Worm (Caenorhabditis elegans) whole organism, late embryonic: Measurements from ENCODE around the gene F55G7.3.

Experiments used
- C38D4.7 ChIP-seq: fragments of 200-800 bp; sonication (Bioruptor generic); optimal IDR thresholded peaks from 2 replicates; lab custom pipeline; 2018; ENCODE audit warnings: mild to moderate bottlenecking, missing genetic modification characterization, moderate library complexity, missing compliant biosample characterization
- K09A11.1 ChIP-seq: sonication (generic microtip); optimal IDR thresholded peaks from 2 replicates; lab custom pipeline; 2017; ENCODE audit warnings: antibody characterized with exemption, mild to moderate bottlenecking, missing genetic modification characterization, missing compliant biosample characterization; ENCODE audit not compliant: insufficient read depth
- T23F11.4 ChIP-seq: fragments of 200-800 bp; sonication (Bioruptor generic); optimal IDR thresholded peaks from 2 replicates; lab custom pipeline; 2018; ENCODE audit warnings: mild to moderate bottlenecking, missing genetic modification characterization, missing compliant biosample characterization
- Y22D7AL.16 ChIP-seq: sonication (generic microtip); optimal IDR thresholded peaks from 2 replicates; lab custom pipeline; 2016; ENCODE audit warnings: missing genetic modification characterization, missing compliant biosample characterization
- ahr-1 ChIP-seq: sonication (generic microtip); optimal IDR thresholded peaks from 2 replicates; lab custom pipeline; 2016; ENCODE audit warnings: missing genetic modification characterization, missing compliant biosample characterization
- ceh-14 ChIP-seq: sonication (generic microtip); optimal IDR thresholded peaks from 2 replicates; lab custom pipeline; 2016; ENCODE audit warnings: missing genotype, missing genetic modification characterization, missing compliant biosample characterization
- ceh-18 ChIP-seq: sonication (generic microtip); optimal IDR thresholded peaks from 2 replicates; lab custom pipeline; 2016; ENCODE audit warnings: missing genetic modification characterization, missing compliant biosample characterization
- ceh-19 ChIP-seq: fragments of 200-800 bp; sonication (Bioruptor generic); optimal IDR thresholded peaks from 2 replicates; lab custom pipeline; 2018; ENCODE audit warnings: mild to moderate bottlenecking, missing genetic modification characterization, missing compliant biosample characterization
- ceh-24 ChIP-seq: sonication (generic microtip); optimal IDR thresholded peaks from 2 replicates; lab custom pipeline; 2016; ENCODE audit warnings: mild to moderate bottlenecking, missing genetic modification characterization, missing compliant biosample characterization
- ceh-45 ChIP-seq: fragments of 200-800 bp; sonication (Bioruptor generic); IDR thresholded peaks from 2 replicates; pipeline ENCODE4 v1.3.6; 2022; ENCODE audit warnings: missing genetic modification reagents, missing genetic modification characterization, missing compliant biosample characterization
- ceh-48 ChIP-seq: sonication (generic microtip); optimal IDR thresholded peaks from 2 replicates; lab custom pipeline; 2016; ENCODE audit warnings: missing genetic modification characterization, inconsistent platforms, missing compliant biosample characterization
- ceh-6 ChIP-seq: fragments of 200-800 bp; sonication (Bioruptor generic); optimal IDR thresholded peaks from 2 replicates; lab custom pipeline; 2018; ENCODE audit warnings: mild to moderate bottlenecking, missing genetic modification characterization, missing compliant biosample characterization
- ceh-9 ChIP-seq: sonication (generic microtip); optimal IDR thresholded peaks from 2 replicates; lab custom pipeline; 2016; ENCODE audit warnings: mild to moderate bottlenecking, missing genetic modification characterization, inconsistent platforms, missing compliant biosample characterization
- che-1 ChIP-seq: sonication (generic microtip); optimal IDR thresholded peaks from 2 replicates; lab custom pipeline; 2016; ENCODE audit warnings: mild to moderate bottlenecking, missing genetic modification characterization, missing compliant biosample characterization
- dmd-4 ChIP-seq: sonication (generic microtip); optimal IDR thresholded peaks from 2 replicates; lab custom pipeline; 2016; ENCODE audit warnings: borderline replicate concordance, missing genetic modification characterization, missing compliant biosample characterization
- dve-1 ChIP-seq: sonication (generic microtip); optimal IDR thresholded peaks from 2 replicates; lab custom pipeline; 2017; ENCODE audit warnings: antibody characterized with exemption, mild to moderate bottlenecking, missing genetic modification characterization, missing compliant biosample characterization
- elt-4 ChIP-seq: sonication (generic microtip); optimal IDR thresholded peaks from 2 replicates; lab custom pipeline; 2016; ENCODE audit warnings: missing genetic modification characterization, missing compliant biosample characterization
- ets-4 ChIP-seq: sonication (generic microtip); optimal IDR thresholded peaks from 2 replicates; lab custom pipeline; 2016; ENCODE audit warnings: missing genetic modification characterization, missing compliant biosample characterization
- fkh-6 ChIP-seq: sonication (generic microtip); optimal IDR thresholded peaks from 2 replicates; lab custom pipeline; 2016; ENCODE audit warnings: missing genetic modification characterization, missing compliant biosample characterization
- gmeb-2 ChIP-seq: sonication (generic microtip); optimal IDR thresholded peaks from 2 replicates; lab custom pipeline; 2016; ENCODE audit warnings: missing genetic modification characterization, inconsistent platforms, missing compliant biosample characterization
- hlh-15 ChIP-seq: sonication (generic microtip); optimal IDR thresholded peaks from 2 replicates; lab custom pipeline; 2016; ENCODE audit warnings: missing genetic modification characterization, missing compliant biosample characterization
- hlh-30 ChIP-seq: sonication (generic microtip); optimal IDR thresholded peaks from 2 replicates; lab custom pipeline; 2017; ENCODE audit warnings: antibody characterized with exemption, missing genetic modification characterization, missing compliant biosample characterization; ENCODE audit not compliant: insufficient read depth
- hlh-6 ChIP-seq: sonication (generic microtip); optimal IDR thresholded peaks from 2 replicates; lab custom pipeline; 2016; ENCODE audit warnings: missing genotype, missing genetic modification characterization, missing compliant biosample characterization
- hlh-8 ChIP-seq: sonication (generic microtip); optimal IDR thresholded peaks from 2 replicates; lab custom pipeline; 2016; ENCODE audit warnings: missing genotype, missing genetic modification characterization, missing compliant biosample characterization
- lim-6 ChIP-seq: sonication (generic microtip); optimal IDR thresholded peaks from 2 replicates; lab custom pipeline; 2016; ENCODE audit warnings: missing genetic modification characterization, missing compliant biosample characterization
- madf-2 ChIP-seq: sonication (generic microtip); optimal IDR thresholded peaks from 2 replicates; lab custom pipeline; 2017; ENCODE audit warnings: missing genetic modification characterization, missing compliant biosample characterization
- mec-3 ChIP-seq: sonication (generic microtip); optimal IDR thresholded peaks from 2 replicates; lab custom pipeline; 2016; ENCODE audit warnings: borderline replicate concordance, missing genetic modification characterization, missing compliant biosample characterization
- nfya-1 ChIP-seq: sonication (generic microtip); optimal IDR thresholded peaks from 2 replicates; lab custom pipeline; 2017; ENCODE audit warnings: missing genetic modification characterization, mild to moderate bottlenecking, missing compliant biosample characterization, antibody characterized with exemption, moderate library complexity
- nhr-11 ChIP-seq: fragments of 150-350 bp; optimal IDR thresholded peaks from 2 replicates; lab custom pipeline; 2014; ENCODE audit warnings: missing biosample characterization, missing genetic modification characterization
- pat-9 ChIP-seq: fragments of 200-800 bp; sonication (Bioruptor generic); optimal IDR thresholded peaks from 2 replicates; lab custom pipeline; 2018; ENCODE audit warnings: mild to moderate bottlenecking, missing genetic modification characterization, moderate library complexity, missing compliant biosample characterization
- pha-4 ChIP-seq: fragments of 150-350 bp; optimal IDR thresholded peaks from 2 replicates; lab custom pipeline; 2018; ENCODE audit warnings: missing biosample characterization, missing genetic modification reagents, missing genetic modification characterization
- pros-1 ChIP-seq: fragments of 150-350 bp; optimal IDR thresholded peaks from 2 replicates; lab custom pipeline; 2014; ENCODE audit warnings: missing biosample characterization, missing genetic modification reagents, missing genetic modification characterization
- ref-2 ChIP-seq: sonication (generic microtip); optimal IDR thresholded peaks from 2 replicates; lab custom pipeline; 2016; ENCODE audit warnings: missing genetic modification characterization, missing compliant biosample characterization
- rnt-1 ChIP-seq: sonication (generic microtip); optimal IDR thresholded peaks from 2 replicates; lab custom pipeline; 2016; ENCODE audit warnings: missing genetic modification characterization, missing compliant biosample characterization
- sdc-2 ChIP-seq: sonication (generic microtip); optimal IDR thresholded peaks from 2 replicates; lab custom pipeline; 2016; ENCODE audit warnings: missing genotype, missing genetic modification characterization, missing compliant biosample characterization
- sox-2 ChIP-seq: fragments of 200-800 bp; sonication (Bioruptor generic); IDR thresholded peaks from 2 replicates; pipeline ENCODE4 v1.3.6; 2022; ENCODE audit warnings: missing genetic modification reagents, missing genetic modification characterization, missing compliant biosample characterization
- sox-4 ChIP-seq: sonication (generic microtip); optimal IDR thresholded peaks from 2 replicates; lab custom pipeline; 2017; ENCODE audit warnings: mild to moderate bottlenecking, missing genetic modification characterization, inconsistent platforms, missing compliant biosample characterization
- syd-9 ChIP-seq: sonication (generic microtip); optimal IDR thresholded peaks from 2 replicates; lab custom pipeline; 2016; ENCODE audit warnings: mild to moderate bottlenecking, missing genetic modification characterization, moderate library complexity, missing compliant biosample characterization
- unc-42 ChIP-seq: sonication (generic microtip); optimal IDR thresholded peaks from 2 replicates; lab custom pipeline; 2016; ENCODE audit warnings: missing genotype, missing genetic modification characterization, missing compliant biosample characterization
- unc-55 ChIP-seq: sonication (generic microtip); optimal IDR thresholded peaks from 2 replicates; lab custom pipeline; 2017; ENCODE audit warnings: missing biosample characterization, missing genetic modification reagents, missing genetic modification characterization

The F55G7.3 gene

DNA sequence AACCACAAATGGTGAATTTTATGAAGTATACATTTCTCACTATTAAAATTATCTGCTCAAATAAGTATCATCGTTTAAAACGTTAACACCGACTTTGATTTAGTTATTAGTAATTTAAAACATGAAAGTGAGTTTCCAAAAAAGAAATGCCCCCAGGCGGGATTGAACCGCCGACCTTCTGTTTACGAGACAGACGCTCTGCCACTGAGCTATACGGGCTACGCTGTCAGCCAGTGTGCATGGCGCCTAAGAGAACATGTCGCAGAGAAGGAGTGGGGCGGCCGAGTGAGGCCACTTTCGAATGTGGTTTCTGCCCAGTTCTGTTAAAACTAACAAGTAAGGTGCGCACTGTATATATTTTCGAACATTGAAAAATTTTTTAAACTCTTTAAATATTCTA lies 6.9 kb downstream of the F55G7.3 start (continued):
- TF ChIP-seq lim-6 (tag; lab: Kevin White, UChicago) (no peak), ceh-24 (tag; lab: Kevin White, UChicago) (no peak), Y22D7AL.16 (tag; lab: Kevin White, UChicago) (peak; percentile 17), pros-1 (tag; lab: Kevin White, UChicago) (no peak), fkh-6 (tag; lab: Kevin White, UChicago) (peak; percentile 29), ceh-9 (no peak), ets-4 (tag; lab: Kevin White, UChicago) (peak; percentile 2), madf-2 (tag; lab: Kevin White, UChicago) (no peak), rnt-1 (tag; lab: Kevin White, UChicago) (peak; percentile 18), elt-4 (no peak), T23F11.4 (GFP tag; lab: Kevin White, UChicago) (peak; percentile 15), ceh-45 (GFP tag; lab: Robert Waterston, UW) (no peak), sox-4 (peak; percentile 64), pat-9 (tag; lab: Kevin White, UChicago) (peak; percentile 63), sox-2 (peak; percentile 33; the same call in 1 of the 2 replicates), sdc-2 (peak; percentile 96), ceh-6 (GFP tag; lab: Kevin White, UChicago) (peak; percentile 67), dmd-4 (tag; lab: Kevin White, UChicago) (no peak), dve-1 (tag; lab: Kevin White, UChicago) (peak; percentile 21), pha-4 (no peak), syd-9 (tag; lab: Kevin White, UChicago) (peak; percentile 14), hlh-6 (peak; percentile 74), nhr-11 (no peak), ref-2 (tag; lab: Kevin White, UChicago) (peak; percentile 55), mec-3 (tag; lab: Kevin White, UChicago) (no peak), K09A11.1 (tag; lab: Kevin White, UChicago) (peak; percentile 11), che-1 (tag; lab: Kevin White, UChicago) (peak; percentile 72), hlh-8 (tag; lab: Kevin White, UChicago) (peak; percentile 8)
- TF ChIP-seq, all 69 proteins: peak for 43

DNA sequence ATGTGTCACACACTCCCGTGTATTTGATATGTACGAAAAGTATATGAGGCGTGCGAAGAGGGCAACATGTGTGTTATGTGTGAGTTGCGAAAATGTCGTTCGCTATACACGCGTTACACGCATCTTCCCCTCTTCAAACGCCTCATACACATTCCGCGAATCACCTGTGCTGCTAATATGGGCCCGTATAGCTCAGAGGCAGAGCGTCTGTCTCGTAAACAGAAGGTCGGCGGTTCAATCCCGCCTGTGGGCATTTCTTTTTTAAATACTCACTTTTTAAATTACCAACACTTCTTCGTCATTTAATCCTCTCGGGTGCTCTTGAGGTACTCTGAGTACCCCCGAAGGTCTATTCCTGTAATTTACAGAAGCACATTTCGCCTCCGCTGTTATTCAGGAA lies 8.3 kb downstream of the F55G7.3 start:
- no peak for TF ChIP-seq K09A11.1 (tag; lab: Kevin White, UChicago)
- peak; percentile 47 for TF ChIP-seq nfya-1
- TF ChIP-seq hlh-30, result no peak

DNA sequence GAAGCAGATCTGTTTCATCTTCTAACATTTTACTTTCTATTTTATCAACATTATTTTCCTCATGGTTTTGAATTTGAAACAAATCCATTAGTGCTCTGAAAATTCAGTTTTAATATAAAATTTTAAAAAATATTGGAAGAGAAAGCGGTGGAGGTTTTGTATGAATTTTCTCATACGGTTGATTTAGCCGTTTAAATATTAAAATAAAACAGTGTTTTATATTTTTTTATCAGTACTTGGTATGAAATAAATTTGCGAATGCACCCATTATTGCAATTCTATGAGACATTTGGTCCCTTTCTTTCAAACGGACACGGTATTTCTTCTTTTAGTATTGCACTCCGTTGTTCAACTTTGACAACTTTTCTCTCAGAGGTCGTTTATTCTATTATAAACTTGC lies 10.3 kb downstream of the F55G7.3 start, which contains the start of gene dot-1.4:
Gene dot-1.4, minus strand, starts transcription at position 101 of the 400 bp plus-strand sequence.
- TF ChIP-seq elt-4 (no peak), ceh-14 (no peak), unc-55 (GFP tag; lab: Kevin White, UChicago) (no peak), hlh-15 (no peak), syd-9 (tag; lab: Kevin White, UChicago) (no peak), ceh-48 (tag; lab: Kevin White, UChicago) (no peak), dve-1 (tag; lab: Kevin White, UChicago) (no peak), ceh-19 (GFP tag; lab: Kevin White, UChicago) (no peak), hlh-6 (no peak), hlh-8 (tag; lab: Kevin White, UChicago) (no peak), ahr-1 (no peak), rnt-1 (tag; lab: Kevin White, UChicago) (no peak), C38D4.7 (GFP tag; lab: Kevin White, UChicago) (no peak), unc-42 (tag; lab: Kevin White, UChicago) (no peak), ets-4 (tag; lab: Kevin White, UChicago) (no peak), gmeb-2 (tag; lab: Kevin White, UChicago) (no peak), ceh-18 (no peak), ceh-9 (no peak), nhr-11 (no peak), sox-2 (no peak)
- TF ChIP-seq, all 69 proteins: peak for 0
